Fruit fly (Drosophila melanogaster) whole organism, prepupa: ENCODE data around the gene CG43338.
A peak's percentile ranks its signal among the peaks of the same experiment; 100 is the strongest.

ENCODE experiments used
- CG10631 ChIP-seq: fragments of 200-800 bp; sonication (Bioruptor generic); optimal IDR thresholded peaks from 2 replicates; lab custom pipeline; 2016; ENCODE audit warnings: missing biosample characterization, missing genetic modification characterization
- CG10669 ChIP-seq: fragments of 200-800 bp; sonication (Bioruptor generic); optimal IDR thresholded peaks from 3 replicates; lab custom pipeline; 2018; ENCODE audit warnings: missing biosample characterization, mild to moderate bottlenecking, missing genetic modification characterization, moderate library complexity
- CG11762 ChIP-seq: fragments of 200-800 bp; sonication (Bioruptor generic); optimal IDR thresholded peaks from 3 replicates; lab custom pipeline; 2016; ENCODE audit warnings: missing biosample characterization, missing genetic modification characterization; ENCODE audit not compliant: insufficient read depth
- CG15336 ChIP-seq: fragments of 200-800 bp; sonication (Bioruptor generic); IDR thresholded peaks from 2 replicates; pipeline ENCODE4 v1.3.6; 2022; ENCODE audit warnings: missing biosample characterization, missing genetic modification characterization
- CG1621 ChIP-seq: fragments of 200-800 bp; sonication (Bioruptor generic); optimal IDR thresholded peaks from 3 replicates; lab custom pipeline; 2018; ENCODE audit warnings: missing biosample characterization, mild to moderate bottlenecking, missing genetic modification characterization
- CG16779 ChIP-seq: fragments of 200-800 bp; sonication (Bioruptor generic); optimal IDR thresholded peaks from 3 replicates; lab custom pipeline; 2017; ENCODE audit warnings: missing biosample characterization, mild to moderate bottlenecking, missing genetic modification characterization
- CG3032 ChIP-seq: fragments of 200-800 bp; optimal IDR thresholded peaks from 2 replicates; lab custom pipeline; 2019; ENCODE audit warnings: missing biosample characterization, mild to moderate bottlenecking, missing genetic modification characterization, moderate library complexity
- CG32006 ChIP-seq: fragments of 200-800 bp; sonication (Bioruptor generic); optimal IDR thresholded peaks from 3 replicates; lab custom pipeline; 2017; ENCODE audit warnings: missing biosample characterization, mild to moderate bottlenecking, missing genetic modification characterization
- CG34406 ChIP-seq: fragments of 200-800 bp; sonication (Bioruptor generic); optimal IDR thresholded peaks from 3 replicates; lab custom pipeline; 2016; ENCODE audit warnings: missing biosample characterization, missing genetic modification characterization
- CG4318 ChIP-seq: fragments of 200-800 bp; sonication (Bioruptor generic); optimal IDR thresholded peaks from 3 replicates; lab custom pipeline; 2017; ENCODE audit warnings: missing biosample characterization, mild to moderate bottlenecking, missing genetic modification characterization
- CG6163 ChIP-seq: fragments of 200-800 bp; sonication (Bioruptor generic); IDR thresholded peaks from 3 replicates; pipeline ENCODE4 v1.3.6; 2022; ENCODE audit warnings: missing biosample characterization, missing genetic modification characterization
- CG6792 ChIP-seq: fragments of 200-800 bp; sonication (Bioruptor generic); optimal IDR thresholded peaks from 3 replicates; lab custom pipeline; 2016; ENCODE audit warnings: missing biosample characterization, missing genetic modification characterization
- CG6854 ChIP-seq: fragments of 200-800 bp; sonication (Bioruptor generic); optimal IDR thresholded peaks from 2 replicates; lab custom pipeline; 2017; ENCODE audit warnings: missing biosample characterization, mild to moderate bottlenecking, missing genetic modification characterization
- CG7368 ChIP-seq: fragments of 200-800 bp; sonication (Bioruptor generic); optimal IDR thresholded peaks from 3 replicates; lab custom pipeline; 2016; ENCODE audit warnings: missing biosample characterization, missing genetic modification characterization
- CG8119 ChIP-seq: fragments of 200-800 bp; sonication (Bioruptor generic); IDR thresholded peaks from 3 replicates; pipeline ENCODE4 v1.3.6; 2022; ENCODE audit warnings: missing biosample characterization, missing genetic modification characterization
- CG8632 ChIP-seq: fragments of 200-800 bp; sonication (Bioruptor generic); optimal IDR thresholded peaks from 3 replicates; lab custom pipeline; 2016; ENCODE audit warnings: missing biosample characterization, missing genetic modification characterization
- CG9139 ChIP-seq: fragments of 200-800 bp; sonication (Bioruptor generic); optimal IDR thresholded peaks from 3 replicates; lab custom pipeline; 2017; ENCODE audit warnings: missing biosample characterization, mild to moderate bottlenecking, missing genetic modification characterization
- Eip75B ChIP-seq: fragments of 200-800 bp; sonication (Bioruptor generic); optimal IDR thresholded peaks from 3 replicates; lab custom pipeline; 2016; ENCODE audit warnings: missing biosample characterization, missing genetic modification characterization
- Eip78C ChIP-seq: fragments of 200-800 bp; sonication (Bioruptor generic); peaks from one replicate; lab custom pipeline; 2016; ENCODE audit warnings: missing biosample characterization, missing genetic modification characterization
- Eip93F ChIP-seq: fragments of 200-800 bp; sonication (Bioruptor generic); optimal IDR thresholded peaks from 2 replicates; lab custom pipeline; 2016; ENCODE audit warnings: missing biosample characterization, mild to moderate bottlenecking, missing genetic modification characterization
- Ets21C ChIP-seq: fragments of 200-800 bp; sonication (Bioruptor generic); optimal IDR thresholded peaks from 3 replicates; lab custom pipeline; 2016; ENCODE audit warnings: missing biosample characterization, missing genetic modification characterization
- Ets96B ChIP-seq: fragments of 200-800 bp; optimal IDR thresholded peaks from 2 replicates; lab custom pipeline; 2019; ENCODE audit warnings: missing biosample characterization, mild to moderate bottlenecking, missing genetic modification characterization, moderate library complexity
- Hr38 ChIP-seq: sonication (Bioruptor generic); optimal IDR thresholded peaks from 2 replicates; lab custom pipeline; 2016; ENCODE audit warnings: missing biosample characterization, missing genetic modification characterization
- Hr39 ChIP-seq: fragments of 200-800 bp; sonication (Bioruptor generic); optimal IDR thresholded peaks from 2 replicates; lab custom pipeline; 2016; ENCODE audit warnings: missing biosample characterization, missing genetic modification characterization
- Hr4 ChIP-seq: fragments of 200-800 bp; sonication (Bioruptor generic); optimal IDR thresholded peaks from 3 replicates; lab custom pipeline; 2016; ENCODE audit warnings: missing biosample characterization, missing genetic modification characterization
- Lpt ChIP-seq: fragments of 200-800 bp; sonication (Bioruptor generic); optimal IDR thresholded peaks from 3 replicates; lab custom pipeline; 2016; ENCODE audit warnings: missing biosample characterization, missing genetic modification characterization
- OdsH ChIP-seq: fragments of 200-800 bp; sonication (Bioruptor generic); optimal IDR thresholded peaks from 3 replicates; lab custom pipeline; 2016; ENCODE audit warnings: missing biosample characterization, missing genetic modification characterization
- Smox ChIP-seq: fragments of 200-800 bp; sonication (Bioruptor generic); optimal IDR thresholded peaks from 3 replicates; lab custom pipeline; 2016; ENCODE audit warnings: missing biosample characterization, missing genetic modification characterization
- Sox15 ChIP-seq: fragments of 200-800 bp; sonication (Bioruptor generic); optimal IDR thresholded peaks from 3 replicates; lab custom pipeline; 2016; ENCODE audit warnings: missing biosample characterization, missing genetic modification characterization
- achi ChIP-seq: fragments of 200-800 bp; sonication (Bioruptor generic); optimal IDR thresholded peaks from 3 replicates; lab custom pipeline; 2016; ENCODE audit warnings: missing biosample characterization, missing genetic modification characterization
- acj6 ChIP-seq: fragments of 200-800 bp; sonication (Bioruptor generic); optimal IDR thresholded peaks from 3 replicates; lab custom pipeline; 2016; ENCODE audit warnings: missing biosample characterization, missing genetic modification characterization
- cyc ChIP-seq: fragments of 200-800 bp; sonication (Bioruptor generic); optimal IDR thresholded peaks from 3 replicates; lab custom pipeline; 2016; ENCODE audit warnings: missing biosample characterization, missing genetic modification characterization
- dac ChIP-seq: fragments of 200-800 bp; sonication (Bioruptor generic); optimal IDR thresholded peaks from 2 replicates; lab custom pipeline; 2017; ENCODE audit warnings: missing biosample characterization, mild to moderate bottlenecking, missing genetic modification characterization
- eg ChIP-seq: fragments of 200-800 bp; sonication (Bioruptor generic); IDR thresholded peaks from 3 replicates; pipeline ENCODE4 v1.3.6; 2022; ENCODE audit warnings: missing biosample characterization, missing genetic modification characterization
- fd59A ChIP-seq: fragments of 200-800 bp; sonication (Bioruptor generic); optimal IDR thresholded peaks from 2 replicates; lab custom pipeline; 2017; ENCODE audit warnings: missing biosample characterization, mild to moderate bottlenecking, missing genetic modification characterization, missing genetic modification reagents
- fd85E ChIP-seq: fragments of 200-800 bp; sonication (Bioruptor generic); optimal IDR thresholded peaks from 3 replicates; lab custom pipeline; 2016; ENCODE audit warnings: missing biosample characterization, missing genetic modification characterization
- fkh ChIP-seq: fragments of 200-800 bp; sonication (Bioruptor generic); optimal IDR thresholded peaks from 3 replicates; lab custom pipeline; 2017; ENCODE audit warnings: missing biosample characterization, mild to moderate bottlenecking, missing genetic modification characterization, moderate library complexity
- lz ChIP-seq: fragments of 200-800 bp; sonication (Bioruptor generic); optimal IDR thresholded peaks from 3 replicates; lab custom pipeline; 2016; ENCODE audit warnings: missing biosample characterization, missing genetic modification characterization
- salr ChIP-seq, 2 experiments: fragments of 200-800 bp; sonication (Bioruptor generic); optimal IDR thresholded peaks; 3 replicates each; lab custom pipeline; 2016 to 2018; ENCODE audit warnings: missing biosample characterization in 2 of 2, missing genetic modification characterization in 2 of 2, mild to moderate bottlenecking in 1 of 2
- spab ChIP-seq: fragments of 200-800 bp; sonication (Bioruptor generic); optimal IDR thresholded peaks from 2 replicates; lab custom pipeline; 2017; ENCODE audit warnings: missing biosample characterization, mild to moderate bottlenecking, missing genetic modification characterization, missing genetic modification reagents
- svp ChIP-seq: fragments of 200-800 bp; sonication (Bioruptor generic); peaks from one replicate; lab custom pipeline; 2016; ENCODE audit warnings: missing biosample characterization, missing genetic modification characterization
- topi ChIP-seq: fragments of 200-800 bp; sonication (Bioruptor generic); optimal IDR thresholded peaks from 3 replicates; lab custom pipeline; 2016; ENCODE audit warnings: missing biosample characterization, missing genetic modification characterization
- vri ChIP-seq: fragments of 200-800 bp; sonication (Bioruptor generic); optimal IDR thresholded peaks from 3 replicates; lab custom pipeline; 2016; ENCODE audit warnings: missing biosample characterization, mild to moderate bottlenecking, missing genetic modification characterization

Gene CG43338

dm6 chr2L:18638945-18639344 lies 32.1 kb downstream of the CG43338 start (continued):
- TF ChIP-seq salr (GFP tag; optimal IDR thresholded peaks at IDR 0.05; lab: Kevin White, UChicago) (no peak), CG34406 (GFP tag; lab: Kevin White, UChicago) (no peak), eg (peak; percentile 40; the same call in 1 of the 3 replicates), Hr38 (GFP tag; lab: Kevin White, UChicago) (no peak)

DNA sequence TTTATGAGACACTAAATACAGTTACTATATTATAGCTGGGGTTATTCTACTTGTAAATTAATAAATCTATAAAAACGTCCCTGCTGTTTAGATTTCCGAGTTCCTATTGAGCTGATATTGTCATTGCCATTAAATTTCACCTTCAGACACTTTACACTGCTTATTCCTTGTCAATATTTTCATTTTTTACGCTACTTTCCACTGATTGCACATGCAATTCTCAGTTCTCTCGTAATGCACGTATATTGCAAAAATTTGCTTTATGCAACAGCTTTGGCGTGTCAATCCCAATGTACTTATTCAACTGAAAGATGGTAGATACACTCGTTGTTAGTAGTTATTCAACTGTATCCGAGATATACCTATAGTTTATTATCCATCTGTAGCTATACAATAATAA lies 38.7 kb downstream of the CG43338 start:
- TF ChIP-seq CG4318 (GFP tag; lab: Kevin White, UChicago): no peak
- TF ChIP-seq CG10669: no peak
- no peak for TF ChIP-seq Hr38 (GFP tag; lab: Kevin White, UChicago)

DNA sequence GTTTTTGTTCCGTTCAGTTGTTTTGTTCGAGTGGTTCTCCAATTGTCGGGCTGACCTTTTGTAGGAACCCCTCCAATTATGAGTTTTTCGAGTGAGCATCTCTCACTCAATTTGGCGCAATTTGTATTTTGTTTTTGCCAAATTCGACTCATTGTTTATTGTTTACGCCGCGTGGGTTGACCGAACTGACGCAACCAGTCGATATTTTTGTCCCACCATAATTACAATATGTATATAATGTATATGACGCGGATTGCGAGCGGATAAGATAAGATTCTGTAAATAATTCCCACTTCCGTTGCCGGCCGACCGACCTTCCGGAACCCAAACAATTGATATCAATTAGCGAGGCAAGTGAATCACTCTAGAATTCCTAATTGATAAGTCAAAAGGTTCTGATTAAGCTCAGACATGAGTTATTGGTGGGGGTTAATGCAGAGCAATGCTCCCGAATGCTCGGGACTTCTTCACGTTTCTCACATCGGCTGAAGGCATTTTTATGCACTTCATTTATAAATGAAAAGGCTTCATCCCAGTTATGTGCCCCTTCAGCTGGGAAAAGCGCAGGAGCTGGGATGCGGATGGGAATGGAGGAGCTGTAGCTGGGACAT lies 40.3 kb downstream of the CG43338 start:
- no peak for TF ChIP-seq Eip75B
- peak; percentile 85 for TF ChIP-seq svp (GFP tag; lab: Kevin White, UChicago)
- no peak for TF ChIP-seq CG34406 (GFP tag; lab: Kevin White, UChicago)
- TF ChIP-seq Sox15 (GFP tag; lab: Kevin White, UChicago): no peak
- TF ChIP-seq vri (GFP tag; lab: Kevin White, UChicago): peak; percentile 73
- no peak for TF ChIP-seq fd59A (GFP tag; lab: Kevin White, UChicago)
- TF ChIP-seq OdsH (GFP tag; lab: Kevin White, UChicago): no peak
- no peak for TF ChIP-seq CG11762
- TF ChIP-seq Eip93F: peak; percentile 49
- no peak for TF ChIP-seq acj6

- no peak for TF ChIP-seq cyc
- peak; percentile 84 for TF ChIP-seq svp (GFP tag; lab: Kevin White, UChicago)
- TF ChIP-seq Eip78C (GFP tag; lab: Kevin White, UChicago): peak; percentile 38
Measured at dm6 chr2L:18629144-18629543, 41.9 kb downstream of the CG43338 start.

dm6 chr2L:18628104-18628503 lies 42.9 kb downstream of the CG43338 start:
- peak; percentile 77 for TF ChIP-seq Eip75B
- no peak for TF ChIP-seq dac (GFP tag; lab: Kevin White, UChicago)
- TF ChIP-seq CG16779 (tag; lab: Kevin White, UChicago): peak; percentile 57
- peak; percentile 47 for TF ChIP-seq cyc
- TF ChIP-seq eg: peak; percentile 81
- TF ChIP-seq Hr4 (GFP tag; lab: Kevin White, UChicago): peak; percentile 76
- peak; percentile 89 for TF ChIP-seq CG8119 (GFP tag; lab: Robert Waterston, UW)
- TF ChIP-seq topi (GFP tag; lab: Kevin White, UChicago): peak; percentile 51
- peak; percentile 28 for TF ChIP-seq CG3032
- TF ChIP-seq CG34406 (GFP tag; lab: Kevin White, UChicago): peak; percentile 25
- TF ChIP-seq Ets96B (tag; lab: Kevin White, UChicago): peak; percentile 59
- no peak for TF ChIP-seq fd85E
- peak; percentile 37 for TF ChIP-seq CG11762
- TF ChIP-seq CG7368 (GFP tag; lab: Kevin White, UChicago): peak; percentile 36
- peak; percentile 87 for TF ChIP-seq CG15336
- TF ChIP-seq Ets21C (GFP tag; lab: Kevin White, UChicago): peak; percentile 15
- TF ChIP-seq fkh: no peak
- peak; percentile 60 for TF ChIP-seq CG6792 (GFP tag; lab: Kevin White, UChicago)
- TF ChIP-seq CG1621 (tag; lab: Kevin White, UChicago): peak; percentile 10
- TF ChIP-seq Eip93F: no peak
- TF ChIP-seq achi (GFP tag; lab: Kevin White, UChicago): peak; percentile 59
- peak; percentile 22 for TF ChIP-seq CG8632 (GFP tag; lab: Kevin White, UChicago)
- peak; percentile 58 for TF ChIP-seq CG10631 (GFP tag; lab: Kevin White, UChicago)
- TF ChIP-seq Lpt (GFP tag; lab: Kevin White, UChicago): peak; percentile 74
- peak; percentile 83 for TF ChIP-seq CG32006 (GFP tag; lab: Kevin White, UChicago)
- TF ChIP-seq Eip78C (GFP tag; lab: Kevin White, UChicago): peak; percentile 87
- no peak for TF ChIP-seq CG9139 (GFP tag; lab: Kevin White, UChicago)
- peak; percentile 36 for TF ChIP-seq CG4318 (GFP tag; lab: Kevin White, UChicago)
- peak; percentile 64 for TF ChIP-seq lz
- peak; percentile 22 for TF ChIP-seq spab (GFP tag; lab: Kevin White, UChicago)
- TF ChIP-seq Hr38 (GFP tag; lab: Kevin White, UChicago): no peak
- peak; percentile 79 for TF ChIP-seq CG6163 (GFP tag; lab: Robert Waterston, UW)
- peak; percentile 43 for TF ChIP-seq Smox (GFP tag; lab: Kevin White, UChicago)
- no peak for TF ChIP-seq fd59A (GFP tag; lab: Kevin White, UChicago)
- TF ChIP-seq CG6854: peak; percentile 45
- TF ChIP-seq Hr39: peak; percentile 58
